Fruit fly (Drosophila melanogaster) whole organism, pupa: ENCODE data around the gene CG5276.

Experiments
- CG13204 ChIP-seq: fragments of 200-800 bp; sonication (Bioruptor generic); optimal IDR thresholded peaks from 2 replicates; lab custom pipeline; 2018; ENCODE audit warnings: missing biosample characterization, mild to moderate bottlenecking, missing genetic modification characterization, moderate library complexity
- CG15710 ChIP-seq: fragments of 200-800 bp; sonication (Bioruptor generic); optimal IDR thresholded peaks from 2 replicates; lab custom pipeline; 2018; ENCODE audit warnings: missing biosample characterization, mild to moderate bottlenecking, missing genetic modification characterization, moderate library complexity
- EcR ChIP-seq: fragments of 200-800 bp; sonication (Bioruptor generic); optimal IDR thresholded peaks from 3 replicates; lab custom pipeline; 2019; ENCODE audit warnings: missing biosample characterization, missing genetic modification characterization, mild to moderate bottlenecking, moderate library complexity, missing genetic modification reagents
- fd96Ca ChIP-seq: fragments of 200-800 bp; sonication (Bioruptor generic); IDR thresholded peaks from 3 replicates; pipeline ENCODE4 v1.3.6; 2022; ENCODE audit warnings: missing biosample characterization, missing genetic modification characterization

DNA sequence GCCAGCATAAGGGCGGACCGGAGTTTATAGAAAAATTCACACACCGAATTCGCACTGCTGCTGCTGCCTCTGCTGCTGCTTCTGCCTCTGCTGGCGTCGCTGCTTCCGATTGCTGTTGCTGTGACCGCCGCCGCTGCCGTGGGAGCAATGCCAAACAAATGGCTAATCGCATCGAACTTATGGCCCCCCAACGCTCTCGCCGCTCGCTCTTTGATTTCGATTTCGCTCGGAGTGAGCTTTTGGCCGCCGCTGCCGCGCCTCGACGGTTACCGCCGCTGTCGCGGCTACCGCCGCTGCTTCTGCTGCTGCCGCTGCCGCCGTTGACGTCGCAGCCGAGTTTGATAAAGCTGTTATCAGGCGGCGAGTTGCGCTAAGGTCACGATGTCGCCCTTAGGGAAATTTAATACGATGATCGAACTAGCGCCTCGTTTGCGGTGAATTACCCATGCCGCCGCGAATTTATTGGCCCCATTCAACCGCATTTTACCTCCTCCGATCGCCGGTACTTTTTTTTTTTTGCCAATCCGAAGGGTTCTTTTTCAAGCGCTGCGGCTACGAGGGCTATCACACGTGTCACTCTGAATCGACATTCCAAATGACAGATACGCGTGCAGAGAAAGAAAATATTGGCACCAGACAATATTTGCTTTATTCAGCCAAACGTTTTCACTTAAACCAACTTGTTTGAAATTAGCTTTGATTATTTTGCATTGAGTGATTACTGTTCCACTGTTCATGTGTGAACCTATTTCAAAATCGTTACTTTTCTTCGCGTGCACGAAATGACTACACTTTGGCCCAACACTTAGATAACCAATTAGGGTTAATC is 26.7 kb downstream of the CG5276 start:
- TF ChIP-seq CG15710 (no peak), EcR (no peak), CG13204 (GFP tag; lab: Kevin White, UChicago) (no peak), fd96Ca (GFP tag; lab: Robert Waterston, UW) (0 out of 3 replicates have a peak, but pooled peaks have one; percentile 16)
